Worm (Caenorhabditis elegans): Measurements from ENCODE around the gene ZK1055.7.

DNA sequence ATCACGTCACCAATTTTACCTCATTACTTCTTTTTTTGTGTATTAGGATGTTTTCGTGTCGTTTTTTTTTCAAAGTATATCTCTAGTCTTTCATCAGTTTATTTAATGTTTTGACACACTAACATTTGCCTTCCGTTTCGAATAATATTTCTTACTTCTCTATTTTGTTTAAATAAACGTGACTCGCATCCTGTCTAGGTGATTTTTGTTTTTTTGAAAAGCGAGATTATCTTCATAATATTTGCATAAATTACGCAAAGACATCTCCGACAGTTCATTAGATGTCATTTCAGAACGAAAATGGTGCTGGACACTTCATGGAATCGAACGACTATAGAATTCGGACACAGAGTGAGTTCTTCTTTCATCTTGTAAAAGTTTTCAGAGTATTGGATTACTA, 44.1 kb upstream of the ZK1055.7 start, which contains the start of gene T10H9.1:
- TF ChIP-seq ref-1 (GFP tag; conservative IDR thresholded peaks at IDR 0.05): no peak
- TF ChIP-seq ztf-29 (GFP tag; IDR thresholded peaks at IDR 0.05): no peak

All from whole organism, midembryonic.